Fruit fly (Drosophila melanogaster): ENCODE results near the gene CG13083.

Gene CG13083

dm6 chr2L:19441791-19442190 is 45.5 kb upstream of the CG13083 start, which contains the start of gene RanGAP (continued):
- TF ChIP-seq ss (GFP tag; optimal IDR thresholded peaks at IDR 0.05) (no peak), CG3919 (GFP tag; optimal IDR thresholded peaks at IDR 0.05) (no peak), CG6792 (GFP tag; optimal IDR thresholded peaks at IDR 0.05) (no peak), OdsH (GFP tag; optimal IDR thresholded peaks at IDR 0.05) (peak; percentile 13), Hr4 (GFP tag; optimal IDR thresholded peaks at IDR 0.05) (no peak), Eip93F (GFP tag; optimal IDR thresholded peaks at IDR 0.05) (no peak), Blimp-1 (GFP tag; optimal IDR thresholded peaks at IDR 0.05) (no peak), net (GFP tag; optimal IDR thresholded peaks at IDR 0.05) (peak; percentile 18), CG10631 (GFP tag; optimal IDR thresholded peaks at IDR 0.05) (no peak), CG11902 (GFP tag; optimal IDR thresholded peaks at IDR 0.05) (no peak), Ets96B (tag; optimal IDR thresholded peaks at IDR 0.05) (no peak), Eip75B (GFP tag; optimal IDR thresholded peaks at IDR 0.05) (no peak), CG3032 (tag; optimal IDR thresholded peaks at IDR 0.05) (no peak), fd59A (GFP tag; optimal IDR thresholded peaks at IDR 0.05) (no peak)

dm6 chr2L:19442627-19443026 is 44.7 kb upstream of the CG13083 start, which contains the start of gene CG10237:
TSS of gene CG10237 (minus strand) at chr2L:19442727.
- TF ChIP-seq svp (GFP tag) (no peak), dsx (GFP tag; optimal IDR thresholded peaks at IDR 0.05; ENCODE audit: poor library complexity, severe bottlenecking) (no peak), Smox (GFP tag; optimal IDR thresholded peaks at IDR 0.05) (no peak), achi (GFP tag; optimal IDR thresholded peaks at IDR 0.05) (no peak), Lpt (GFP tag; optimal IDR thresholded peaks at IDR 0.05) (no peak), vri (GFP tag; optimal IDR thresholded peaks at IDR 0.05) (no peak), CG6808 (GFP tag; optimal IDR thresholded peaks at IDR 0.05) (no peak), CG8319 (GFP tag; optimal IDR thresholded peaks at IDR 0.05) (no peak), CG32006 (GFP tag; optimal IDR thresholded peaks at IDR 0.05) (no peak), ss (GFP tag; optimal IDR thresholded peaks at IDR 0.05) (no peak), Sox15 (GFP tag; optimal IDR thresholded peaks at IDR 0.05) (no peak), CG9139 (GFP tag; optimal IDR thresholded peaks at IDR 0.05) (no peak), Eip93F (GFP tag; optimal IDR thresholded peaks at IDR 0.05) (no peak), CG31627 (GFP tag; optimal IDR thresholded peaks at IDR 0.05) (no peak), fd85E (GFP tag; optimal IDR thresholded peaks at IDR 0.05) (no peak)

- TF ChIP-seq pdm3 (GFP tag; optimal IDR thresholded peaks at IDR 0.05) (peak; percentile 95), CG6163 (GFP tag; IDR thresholded peaks at IDR 0.05) (peak; percentile 88), CG9139 (GFP tag; optimal IDR thresholded peaks at IDR 0.05) (no peak), Eip78C (GFP tag) (peak; percentile 97), cyc (GFP tag; optimal IDR thresholded peaks at IDR 0.05) (peak; percentile 96), eg (GFP tag; IDR thresholded peaks at IDR 0.05) (peak; percentile 86), Sox15 (GFP tag; optimal IDR thresholded peaks at IDR 0.05) (peak; percentile 96), Ets96B (tag; optimal IDR thresholded peaks at IDR 0.05) (peak; percentile 84), CG6808 (GFP tag; optimal IDR thresholded peaks at IDR 0.05) (peak; percentile 81), Eip75B (GFP tag; optimal IDR thresholded peaks at IDR 0.05) (peak; percentile 93), CG11902 (GFP tag; optimal IDR thresholded peaks at IDR 0.05) (peak; percentile 94), CG8119 (GFP tag; IDR thresholded peaks at IDR 0.05) (peak; percentile 77; the same call in 2 of the 3 replicates), Sox14 (GFP tag; optimal IDR thresholded peaks at IDR 0.05) (peak; percentile 93), CG6854 (GFP tag; optimal IDR thresholded peaks at IDR 0.05) (peak; percentile 46), CG34406 (GFP tag; optimal IDR thresholded peaks at IDR 0.05) (peak; percentile 86), CG8319 (GFP tag; optimal IDR thresholded peaks at IDR 0.05) (peak; percentile 89), OdsH (GFP tag; optimal IDR thresholded peaks at IDR 0.05) (peak; percentile 96), net (GFP tag; optimal IDR thresholded peaks at IDR 0.05) (peak; percentile 81), dac (GFP tag; optimal IDR thresholded peaks at IDR 0.05) (peak; percentile 84), CG11762 (GFP tag; optimal IDR thresholded peaks at IDR 0.05; ENCODE audit: insufficient read depth) (peak; percentile 84), CG16779 (tag; optimal IDR thresholded peaks at IDR 0.05) (peak; percentile 64), CG6276 (GFP tag; optimal IDR thresholded peaks at IDR 0.05) (no peak), CG11294 (GFP tag; IDR thresholded peaks at IDR 0.05) (peak; percentile 71; the same call in 1 of the 2 replicates), CG8632 (GFP tag; optimal IDR thresholded peaks at IDR 0.05) (peak; percentile 84), acj6 (GFP tag; optimal IDR thresholded peaks at IDR 0.05) (peak; percentile 95), Ets21C (GFP tag; optimal IDR thresholded peaks at IDR 0.05) (peak; percentile 95), CG7368 (GFP tag; optimal IDR thresholded peaks at IDR 0.05) (peak; percentile 83), achi (GFP tag; optimal IDR thresholded peaks at IDR 0.05) (peak; percentile 92), CG31627 (GFP tag; optimal IDR thresholded peaks at IDR 0.05) (peak; percentile 98), CG4318 (GFP tag; optimal IDR thresholded peaks at IDR 0.05) (peak; percentile 81), topi (GFP tag; optimal IDR thresholded peaks at IDR 0.05) (peak; percentile 94), Hr38 (GFP tag; optimal IDR thresholded peaks at IDR 0.05) (peak; percentile 53)
These were observed 42.6 kb upstream of the CG13083 start, which contains the start of gene Hs2st for dm6 chr2L:19444734-19445140. TSS of gene Hs2st (minus strand) at chr2L:19444750.
